Fruit fly (Drosophila melanogaster): ENCODE measurements around the gene cdm.
A peak's percentile ranks its signal among the peaks of the same experiment; 100 is the strongest.

Gene cdm

dm6 chr3R:18196991-18197801, 13.9 kb upstream of the cdm start (continued):
- TF ChIP-seq Xrp1 (GFP tag; IDR thresholded peaks at IDR 0.05) (no peak), CG10274 (GFP tag; optimal IDR thresholded peaks at IDR 0.05) (peak; percentile 57), org-1 (GFP tag; optimal IDR thresholded peaks at IDR 0.05) (peak; percentile 31), CG17186 (GFP tag; optimal IDR thresholded peaks at IDR 0.05) (no peak), CG7786 (GFP tag; optimal IDR thresholded peaks at IDR 0.05) (peak; percentile 26), HHEX (GFP tag; optimal IDR thresholded peaks at IDR 0.05) (peak; percentile 50), NC2β (GFP tag; optimal IDR thresholded peaks at IDR 0.05) (no peak), CG10366 (GFP tag; IDR thresholded peaks at IDR 0.05) (no peak), CG7987 (GFP tag; optimal IDR thresholded peaks at IDR 0.05) (peak; percentile 3), amos (GFP tag; IDR thresholded peaks at IDR 0.05; ENCODE audit: partially characterized antibody) (no peak), CG12659 (GFP tag; optimal IDR thresholded peaks at IDR 0.05) (peak; percentile 50), dpn (GFP tag; optimal IDR thresholded peaks at IDR 0.05) (peak; percentile 25 to 28), sd (tag; optimal IDR thresholded peaks at IDR 0.05) (peak; percentile 81), otp (GFP tag; IDR thresholded peaks at IDR 0.05) (no peak), HmgZ (tag; optimal IDR thresholded peaks at IDR 0.05) (peak; percentile 17), CG10209 (GFP tag; optimal IDR thresholded peaks at IDR 0.05) (peak; percentile 53), Jarid2 (GFP tag; optimal IDR thresholded peaks at IDR 0.05) (peak; percentile 38), Dek (tag; optimal IDR thresholded peaks at IDR 0.05) (peak; percentile 24), CG2712 (tag; optimal IDR thresholded peaks at IDR 0.05) (peak; percentile 57), CG7839 (tag; optimal IDR thresholded peaks at IDR 0.05) (peak; percentile 61), CG30403 (GFP tag; optimal IDR thresholded peaks at IDR 0.05) (peak; percentile 77), YL-1 (GFP tag; optimal IDR thresholded peaks at IDR 0.05) (peak; percentile 31), CG13424 (tag; optimal IDR thresholded peaks at IDR 0.05) (peak; percentile 68), abd-A (tag; optimal IDR thresholded peaks at IDR 0.05) (peak; percentile 71), CG18619 (GFP tag; optimal IDR thresholded peaks at IDR 0.05) (peak; percentile 75), Chrac-16 (GFP tag; optimal IDR thresholded peaks at IDR 0.05) (peak; percentile 30), CG12942 (GFP tag; optimal IDR thresholded peaks at IDR 0.05) (peak; percentile 15), tx (GFP tag; optimal IDR thresholded peaks at IDR 0.05) (peak; percentile 42), CrebB (tag; optimal IDR thresholded peaks at IDR 0.05) (peak; percentile 59), CG3281 (GFP tag; optimal IDR thresholded peaks at IDR 0.05) (peak; percentile 57), CG17359 (tag; optimal IDR thresholded peaks at IDR 0.05) (peak; percentile 66), CG15269 (tag; optimal IDR thresholded peaks at IDR 0.05) (peak; percentile 75), CG15011 (GFP tag; optimal IDR thresholded peaks at IDR 0.05) (peak; percentile 27), CG2120 (GFP tag; optimal IDR thresholded peaks at IDR 0.05) (peak; percentile 61), ase (GFP tag; IDR thresholded peaks at IDR 0.05) (no peak), CG11504 (tag; optimal IDR thresholded peaks at IDR 0.05) (peak; percentile 77), CG11723 (GFP tag; optimal IDR thresholded peaks at IDR 0.05) (no peak), pita (GFP tag; optimal IDR thresholded peaks at IDR 0.05) (no peak), Oli (tag; optimal IDR thresholded peaks at IDR 0.05) (peak; percentile 77), Ssrp (tag; optimal IDR thresholded peaks at IDR 0.05) (peak; percentile 70), CG32532 (GFP tag; IDR thresholded peaks at IDR 0.05) (no peak), Meics (GFP tag; optimal IDR thresholded peaks at IDR 0.05) (peak; percentile 80), CG4424 (GFP tag; optimal IDR thresholded peaks at IDR 0.05) (peak; percentile 60), gro (GFP tag; optimal IDR thresholded peaks at IDR 0.05) (no peak), CG10267 (tag; optimal IDR thresholded peaks at IDR 0.05) (peak; percentile 55), Hmr (GFP tag; optimal IDR thresholded peaks at IDR 0.05) (peak; percentile 62), ranshi (GFP tag; IDR thresholded peaks at IDR 0.05) (no peak), odd (GFP tag; optimal IDR thresholded peaks at IDR 0.05) (peak; percentile 74)
